Fruit fly (Drosophila melanogaster) whole organism, embryonic: ENCODE measurements around the gene CG33521.

Experiments used
- B-H2 ChIP-seq: fragments of 200-800 bp; sonication (Bioruptor generic); optimal IDR thresholded peaks from 2 replicates; lab custom pipeline; 2018; ENCODE audit warnings: missing biosample characterization, mild to moderate bottlenecking, missing genetic modification characterization
- BEAF-32 ChIP-seq: fragments of 200-800 bp; sonication (Bioruptor generic); optimal IDR thresholded peaks from 3 replicates; lab custom pipeline; 2017; ENCODE audit warnings: missing biosample characterization, missing genetic modification characterization, mild to moderate bottlenecking, moderate library complexity, missing genetic modification reagents
- CG11723 ChIP-seq: fragments of 200-800 bp; sonication (Bioruptor generic); optimal IDR thresholded peaks from 2 replicates; lab custom pipeline; 2017; ENCODE audit warnings: missing biosample characterization, mild to moderate bottlenecking, missing genetic modification characterization
- CG12659 ChIP-seq: fragments of 200-800 bp; sonication (Bioruptor generic); optimal IDR thresholded peaks from 3 replicates; lab custom pipeline; 2017; ENCODE audit warnings: mild to moderate bottlenecking, missing biosample characterization, missing genetic modification reagents, missing genetic modification characterization
- CG14710 ChIP-seq: fragments of 200-800 bp; sonication (Bioruptor generic); optimal IDR thresholded peaks from 3 replicates; lab custom pipeline; 2019; ENCODE audit warnings: missing biosample characterization, mild to moderate bottlenecking, missing genetic modification characterization, moderate library complexity
- CG14965 ChIP-seq: fragments of 200-800 bp; sonication (Bioruptor generic); optimal IDR thresholded peaks from 2 replicates; lab custom pipeline; 2016; ENCODE audit warnings: missing biosample characterization, missing genetic modification characterization, borderline replicate concordance
- CG15073 ChIP-seq: fragments of 200-800 bp; sonication (Bioruptor generic); optimal IDR thresholded peaks from 2 replicates; lab custom pipeline; 2016; ENCODE audit warnings: missing biosample characterization, missing genetic modification characterization
- CG17361 ChIP-seq: fragments of 200-800 bp; sonication (Bioruptor generic); IDR thresholded peaks from 3 replicates; pipeline ENCODE4 v1.3.6; 2022; ENCODE audit warnings: missing biosample characterization, missing genetic modification characterization
- CG17802 ChIP-seq: fragments of 200-800 bp; sonication (Bioruptor generic); optimal IDR thresholded peaks from 2 replicates; lab custom pipeline; 2018; ENCODE audit warnings: missing biosample characterization, mild to moderate bottlenecking, missing genetic modification characterization, moderate library complexity
- CG2116 ChIP-seq: fragments of 200-800 bp; sonication (Bioruptor generic); optimal IDR thresholded peaks from 3 replicates; lab custom pipeline; 2018; ENCODE audit warnings: missing biosample characterization, mild to moderate bottlenecking, missing genetic modification characterization
- CG2199 ChIP-seq: fragments of 200-800 bp; sonication (Bioruptor generic); IDR thresholded peaks from 3 replicates; pipeline ENCODE4 v1.3.6; 2022; ENCODE audit warnings: missing biosample characterization, missing genetic modification characterization
- CG31365 ChIP-seq: fragments of 200-800 bp; sonication (Bioruptor generic); optimal IDR thresholded peaks from 2 replicates; lab custom pipeline; 2018; ENCODE audit warnings: missing biosample characterization, mild to moderate bottlenecking, missing genetic modification characterization
- CG6765 ChIP-seq: fragments of 200-800 bp; sonication (Bioruptor generic); optimal IDR thresholded peaks from 3 replicates; lab custom pipeline; 2017; ENCODE audit warnings: missing biosample characterization, mild to moderate bottlenecking, missing genetic modification characterization
- CG7839 ChIP-seq: fragments of 200-800 bp; sonication (Bioruptor generic); optimal IDR thresholded peaks from 3 replicates; lab custom pipeline; 2018; ENCODE audit warnings: missing biosample characterization, mild to moderate bottlenecking, missing genetic modification characterization, moderate library complexity
- D19A ChIP-seq: fragments of 200-800 bp; optimal IDR thresholded peaks from 3 replicates; lab custom pipeline; 2019; ENCODE audit warnings: missing biosample characterization, mild to moderate bottlenecking, missing genetic modification characterization, moderate library complexity
- D19B ChIP-seq: fragments of 200-800 bp; sonication (Bioruptor generic); optimal IDR thresholded peaks from 2 replicates; lab custom pipeline; 2017; ENCODE audit warnings: missing biosample characterization, mild to moderate bottlenecking, missing genetic modification characterization
- Ets97D ChIP-seq: fragments of 200-800 bp; sonication (Bioruptor generic); optimal IDR thresholded peaks from 3 replicates; lab custom pipeline; 2016; ENCODE audit warnings: missing biosample characterization, missing genetic modification characterization
- HLH54F ChIP-seq: fragments of 200-800 bp; sonication (Bioruptor generic); optimal IDR thresholded peaks from 3 replicates; lab custom pipeline; 2016; ENCODE audit warnings: missing biosample characterization, missing genetic modification characterization
- HmgZ ChIP-seq: fragments of 200-800 bp; sonication (Bioruptor generic); optimal IDR thresholded peaks from 2 replicates; lab custom pipeline; 2018; ENCODE audit warnings: missing biosample characterization, mild to moderate bottlenecking, missing genetic modification characterization
- MBD-R2 ChIP-seq: fragments of 200-800 bp; sonication (Bioruptor generic); IDR thresholded peaks from 2 replicates; pipeline ENCODE4 v1.3.6; 2022; ENCODE audit warnings: missing biosample characterization, missing genetic modification characterization
- MESR4 ChIP-seq: fragments of 200-800 bp; sonication (Bioruptor generic); optimal IDR thresholded peaks from 2 replicates; lab custom pipeline; 2018; ENCODE audit warnings: missing biosample characterization, mild to moderate bottlenecking, missing genetic modification characterization, moderate library complexity
- Med ChIP-seq: fragments of 200-800 bp; sonication (Bioruptor generic); peaks from one replicate; lab custom pipeline; 2016; ENCODE audit warnings: missing biosample characterization, missing genetic modification characterization, mild to moderate bottlenecking, inconsistent platforms, moderate library complexity
- Myb ChIP-seq: fragments of 200-800 bp; sonication (Bioruptor generic); optimal IDR thresholded peaks from 2 replicates; lab custom pipeline; 2016; ENCODE audit warnings: missing biosample characterization, missing genetic modification characterization
- PHDP ChIP-seq: fragments of 200-800 bp; sonication (Bioruptor generic); optimal IDR thresholded peaks from 3 replicates; lab custom pipeline; 2018; ENCODE audit warnings: missing biosample characterization, mild to moderate bottlenecking, missing genetic modification characterization, moderate library complexity
- Pdp1 ChIP-seq, 2 experiments: fragments of 200-800 bp; sonication (Bioruptor generic); optimal IDR thresholded peaks; 3 replicates each; lab custom pipeline; 2016; ENCODE audit warnings: missing biosample characterization in 2 of 2, missing genetic modification characterization in 2 of 2, mild to moderate bottlenecking in 1 of 2, moderate library complexity in 1 of 2
- Scr ChIP-seq: fragments of 200-800 bp; sonication (Bioruptor generic); IDR thresholded peaks from 2 replicates; pipeline ENCODE4 v1.3.6; 2022; ENCODE audit warnings: missing biosample characterization, missing genetic modification characterization; ENCODE audit not compliant: partially characterized antibody
- Sry-δ ChIP-seq: fragments of 200-800 bp; sonication (Bioruptor generic); optimal IDR thresholded peaks from 2 replicates; lab custom pipeline; 2016; ENCODE audit warnings: missing biosample characterization, missing genetic modification characterization
- Ssrp ChIP-seq: fragments of 200-800 bp; sonication (Bioruptor generic); optimal IDR thresholded peaks from 2 replicates; lab custom pipeline; 2018; ENCODE audit warnings: missing biosample characterization, mild to moderate bottlenecking, missing genetic modification characterization, moderate library complexity
- YL-1 ChIP-seq: fragments of 200-800 bp; sonication (Bioruptor generic); optimal IDR thresholded peaks from 3 replicates; lab custom pipeline; 2017; ENCODE audit warnings: missing biosample characterization, mild to moderate bottlenecking, missing genetic modification characterization
- cad ChIP-seq: fragments of >200 bp; optimal IDR thresholded peaks from 2 replicates; lab custom pipeline; 2017; ENCODE audit warnings: missing biosample characterization, missing genetic modification characterization
- crp ChIP-seq, 2 experiments: fragments of 200-800 bp; sonication (Bioruptor generic); optimal IDR thresholded peaks; 2 replicates in 1 of 2; 3 replicates in 1 of 2; lab custom pipeline; 2017; ENCODE audit warnings: missing biosample characterization in 2 of 2, missing genetic modification characterization in 2 of 2, mild to moderate bottlenecking in 1 of 2, moderate library complexity in 1 of 2
- eve ChIP-seq, 2 experiments: fragments of >200 bp; optimal IDR thresholded peaks; 2 replicates each; lab custom pipeline; 2017; ENCODE audit warnings: missing biosample characterization in 2 of 2, missing genetic modification characterization in 2 of 2
- gem ChIP-seq: fragments of 200-800 bp; sonication (Bioruptor generic); optimal IDR thresholded peaks from 2 replicates; lab custom pipeline; 2019; ENCODE audit warnings: missing biosample characterization, mild to moderate bottlenecking, missing genetic modification characterization, moderate library complexity
- gfzf ChIP-seq: fragments of 200-800 bp; sonication (Bioruptor generic); optimal IDR thresholded peaks from 2 replicates; lab custom pipeline; 2016; ENCODE audit warnings: missing biosample characterization, mild to moderate bottlenecking, missing genetic modification characterization, moderate library complexity
- knrl ChIP-seq: fragments of 200-800 bp; sonication (Bioruptor generic); IDR thresholded peaks from 3 replicates; pipeline ENCODE4 v1.3.6; 2022; ENCODE audit warnings: missing biosample characterization, missing genetic modification characterization; ENCODE audit not compliant: partially characterized antibody
- lola ChIP-seq, 3 experiments: fragments of >200 bp in 2 of 3; fragments of 200-800 bp in 1 of 3; sonication (Bioruptor generic) in 1 of 3; optimal IDR thresholded peaks; 2 replicates each; lab custom pipeline; 2017 to 2019; ENCODE audit warnings: missing biosample characterization in 3 of 3, missing genetic modification characterization in 3 of 3, mild to moderate bottlenecking in 1 of 3, moderate library complexity in 1 of 3
- nom ChIP-seq: fragments of 200-800 bp; sonication (Bioruptor generic); optimal IDR thresholded peaks from 2 replicates; lab custom pipeline; 2017; ENCODE audit warnings: missing biosample characterization, missing genetic modification characterization, mild to moderate bottlenecking, moderate library complexity, missing genetic modification reagents
- onecut ChIP-seq: fragments of 200-800 bp; sonication (Bioruptor generic); IDR thresholded peaks from 2 replicates; pipeline ENCODE4 v1.3.6; 2022; ENCODE audit warnings: missing biosample characterization, missing genetic modification characterization
- pho ChIP-seq: fragments of 200-800 bp; sonication (Bioruptor generic); optimal IDR thresholded peaks from 2 replicates; lab custom pipeline; 2016; ENCODE audit warnings: missing biosample characterization, missing genetic modification characterization
- seq ChIP-seq: fragments of 200-800 bp; sonication (Bioruptor generic); IDR thresholded peaks from 2 replicates; pipeline ENCODE4 v1.3.6; 2022; ENCODE audit warnings: missing biosample characterization, missing genetic modification characterization
- stwl ChIP-seq: fragments of 200-800 bp; sonication (Bioruptor generic); optimal IDR thresholded peaks from 3 replicates; lab custom pipeline; 2018; ENCODE audit warnings: missing biosample characterization, mild to moderate bottlenecking, missing genetic modification characterization, moderate library complexity
- trem ChIP-seq: fragments of 200-800 bp; optimal IDR thresholded peaks from 3 replicates; lab custom pipeline; 2019; ENCODE audit warnings: missing biosample characterization, mild to moderate bottlenecking, missing genetic modification characterization, moderate library complexity

CG33521 gene

dm6 chr4:1230564-1230964 lies 45.0 kb downstream of the CG33521 start, which contains the start of the genes Dyrk3 and Cadps (continued):
- peak; percentile 74 for TF ChIP-seq gfzf (GFP tag; lab: Kevin White, UChicago)
- 0 out of 2 replicates have a peak, but pooled peaks have one; percentile 29 for TF ChIP-seq Scr
- TF ChIP-seq D19A = peak; percentile 48
- TF ChIP-seq D19B = no peak
- TF ChIP-seq CG14965 (GFP tag; lab: Kevin White, UChicago) = no peak
- TF ChIP-seq onecut (GFP tag; lab: Robert Waterston, UW) = peak; percentile 22; the same call in 1 of the 2 replicates
- TF ChIP-seq CG31365 (tag; lab: Kevin White, UChicago) = no peak
- peak; percentile 64; the same call in 2 of the 3 replicates for TF ChIP-seq CG17361
- peak; percentile 57 for TF ChIP-seq BEAF-32 (GFP tag; lab: Kevin White, UChicago)
- peak; percentile 15 for TF ChIP-seq Ssrp (tag; lab: Kevin White, UChicago)
- TF ChIP-seq stwl = peak; percentile 16
- TF ChIP-seq CG14710 (tag; lab: Kevin White, UChicago) = peak; percentile 52
- TF ChIP-seq MBD-R2 (GFP tag; lab: Robert Waterston, UW) = peak; percentile 44; the same call in 1 of the 2 replicates
- peak; percentile 8 for TF ChIP-seq HLH54F
- TF ChIP-seq Pdp1 (GFP tag; optimal IDR thresholded peaks at IDR 0.05; lab: Kevin White, UChicago) = peak in 1 of 2 experiments; percentile 39
- TF ChIP-seq trem (tag; lab: Kevin White, UChicago) = peak; percentile 19
- peak; percentile 54 for TF ChIP-seq B-H2 (GFP tag; lab: Kevin White, UChicago)
- TF ChIP-seq CG12659 (GFP tag; lab: Kevin White, UChicago) = peak; percentile 60
- TF ChIP-seq CG2199 (GFP tag; lab: Robert Waterston, UW) = peak; percentile 81; the same call in 1 of the 3 replicates
- TF ChIP-seq pho = peak; percentile 31
- no peak for TF ChIP-seq seq (GFP tag; lab: Robert Waterston, UW)
- no peak for TF ChIP-seq CG7839 (tag; lab: Kevin White, UChicago)
- TF ChIP-seq Myb = peak; percentile 16
- TF ChIP-seq MESR4 (GFP tag; lab: Kevin White, UChicago) = peak; percentile 91
- TF ChIP-seq eve (GFP tag; optimal IDR thresholded peaks at IDR 0.05; lab: Kevin White, UChicago) = peak in 1 of 2 experiments; percentile 21
- TF ChIP-seq gem (tag; lab: Kevin White, UChicago) = peak; percentile 27
- TF ChIP-seq Ets97D = peak; percentile 75
- TF ChIP-seq CG6765 (GFP tag; lab: Kevin White, UChicago) = no peak
- no peak for TF ChIP-seq CG15073 (GFP tag; lab: Kevin White, UChicago)
- TF ChIP-seq lola (GFP tag; optimal IDR thresholded peaks at IDR 0.05; lab: Kevin White, UChicago) = peak in 1 of 3 experiments; percentile 64
- peak in 1 of 2 experiments; percentile 17 for TF ChIP-seq crp (GFP tag; optimal IDR thresholded peaks at IDR 0.05; lab: Kevin White, UChicago)
- peak; percentile 40 for TF ChIP-seq CG2116
- peak; percentile 35 for TF ChIP-seq HmgZ (tag; lab: Kevin White, UChicago)
- peak; percentile 93 for TF ChIP-seq CG11723 (GFP tag; lab: Kevin White, UChicago)
- peak; percentile 11 for TF ChIP-seq cad (GFP tag; lab: Kevin White, UChicago)
- TF ChIP-seq CG17802 (tag; lab: Kevin White, UChicago) = peak; percentile 97
- TF ChIP-seq PHDP (tag; lab: Kevin White, UChicago) = peak; percentile 2
- peak; percentile 55 for TF ChIP-seq Sry-δ (GFP tag; lab: Kevin White, UChicago)
- no peak for TF ChIP-seq knrl (GFP tag; lab: Robert Waterston, UW)
- TF ChIP-seq Med (GFP tag; lab: Kevin White, UChicago) = peak; percentile 87
- peak; percentile 66 for TF ChIP-seq YL-1 (GFP tag; lab: Kevin White, UChicago)
- peak; percentile 30 for TF ChIP-seq nom (GFP tag; lab: Kevin White, UChicago)
